Worm (Caenorhabditis elegans) whole organism, L4/young adult: ENCODE results near the gene elof-1.

ENCODE experiments used
- W03F9.2 ChIP-seq: fragments of 150-350 bp; optimal IDR thresholded peaks from 2 replicates; lab custom pipeline; 2014; ENCODE audit warnings: missing biosample characterization, missing genetic modification characterization
- dao-5 ChIP-seq: sonication (generic microtip); optimal IDR thresholded peaks from 2 replicates; lab custom pipeline; 2016; ENCODE audit warnings: missing genotype, missing genetic modification characterization, moderate library complexity, missing compliant biosample characterization
- him-1 ChIP-seq: sonication (generic microtip); optimal IDR thresholded peaks from 2 replicates; lab custom pipeline; 2016; ENCODE audit warnings: missing genotype, missing genetic modification reagents, missing genetic modification characterization, missing compliant biosample characterization

DNA sequence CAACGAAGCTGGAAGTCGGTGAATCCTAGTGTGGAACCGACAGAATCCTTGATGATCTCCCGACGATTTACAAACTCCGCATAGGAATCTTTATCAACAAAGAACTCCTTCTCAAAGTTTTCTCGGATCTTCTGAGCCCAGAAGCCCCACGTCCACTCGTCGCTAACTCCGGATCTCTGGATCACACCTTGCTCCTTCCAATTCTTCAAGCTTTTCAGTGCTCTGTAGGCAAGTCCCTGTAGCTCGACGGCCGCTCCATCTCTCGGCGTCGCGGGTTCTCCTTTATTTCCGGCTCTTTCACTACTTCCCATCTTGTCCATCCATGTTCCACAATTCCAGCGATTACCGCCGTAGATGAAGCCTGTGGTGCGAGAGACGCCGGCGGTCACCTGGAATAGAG lies 1.8 kb downstream of the elof-1 start:
- TF ChIP-seq him-1 (tag; lab: Kevin White, UChicago) (no peak), W03F9.2 (no peak), dao-5 (tag; lab: Kevin White, UChicago) (no peak)
